Fruit fly (Drosophila melanogaster) whole organism, embryonic: ENCODE results near the gene mRpS31.

Source experiments
- CG10654 ChIP-seq: fragments of 200-800 bp; sonication (Bioruptor generic); optimal IDR thresholded peaks from 2 replicates; lab custom pipeline; 2016; ENCODE audit warnings: missing biosample characterization, missing genetic modification characterization
- CG11696 ChIP-seq: fragments of 200-800 bp; sonication (Bioruptor generic); IDR thresholded peaks from 2 replicates; pipeline ENCODE4 v1.3.6; 2022; ENCODE audit warnings: missing biosample characterization, missing genetic modification characterization
- CG14014 ChIP-seq: fragments of 200-800 bp; sonication (Bioruptor generic); IDR thresholded peaks from 2 replicates; pipeline ENCODE4 v1.3.6; 2022; ENCODE audit warnings: missing biosample characterization, missing genetic modification characterization
- CG15073 ChIP-seq: fragments of 200-800 bp; sonication (Bioruptor generic); optimal IDR thresholded peaks from 2 replicates; lab custom pipeline; 2016; ENCODE audit warnings: missing biosample characterization, missing genetic modification characterization
- CG15696 ChIP-seq: fragments of 200-800 bp; sonication (Bioruptor generic); optimal IDR thresholded peaks from 2 replicates; lab custom pipeline; 2019; ENCODE audit warnings: missing biosample characterization, mild to moderate bottlenecking, missing genetic modification characterization, moderate library complexity
- CG17612 ChIP-seq: fragments of 200-800 bp; sonication (Bioruptor generic); IDR thresholded peaks from 2 replicates; pipeline ENCODE4 v1.3.6; 2022; ENCODE audit warnings: missing biosample characterization, missing genetic modification characterization
- CG32532 ChIP-seq: fragments of 200-800 bp; sonication (Bioruptor generic); IDR thresholded peaks from 2 replicates; pipeline ENCODE4 v1.3.6; 2022; ENCODE audit warnings: missing biosample characterization, missing genetic modification characterization
- CG3726 ChIP-seq: fragments of 200-800 bp; sonication (Bioruptor generic); IDR thresholded peaks from 3 replicates; pipeline ENCODE4, ENCODE4 v1.3.6; 2022; ENCODE audit warnings: missing biosample characterization, missing genetic modification characterization
- CG3838 ChIP-seq: fragments of 200-800 bp; sonication (Bioruptor generic); optimal IDR thresholded peaks from 3 replicates; lab custom pipeline; 2016; ENCODE audit warnings: missing biosample characterization, missing genetic modification characterization
- CG4282 ChIP-seq: fragments of 200-800 bp; sonication (Bioruptor generic); optimal IDR thresholded peaks from 2 replicates; lab custom pipeline; 2016; ENCODE audit warnings: missing biosample characterization, missing genetic modification characterization
- CG4328 ChIP-seq: fragments of 200-800 bp; sonication (Bioruptor generic); optimal IDR thresholded peaks from 3 replicates; lab custom pipeline; 2017; ENCODE audit warnings: missing biosample characterization, missing genetic modification reagents, missing genetic modification characterization
- CG5180 ChIP-seq: fragments of 200-800 bp; sonication (Bioruptor generic); optimal IDR thresholded peaks from 3 replicates; lab custom pipeline; 2017; ENCODE audit warnings: missing biosample characterization, missing genetic modification characterization, mild to moderate bottlenecking, moderate library complexity, missing genetic modification reagents
- CG7271 ChIP-seq: fragments of 200-800 bp; sonication (Bioruptor generic); optimal IDR thresholded peaks from 2 replicates; lab custom pipeline; 2018; ENCODE audit warnings: missing biosample characterization, mild to moderate bottlenecking, missing genetic modification characterization, moderate library complexity
- CG9215 ChIP-seq: fragments of 200-800 bp; sonication (Bioruptor generic); IDR thresholded peaks from 2 replicates; pipeline ENCODE4 v1.3.6; 2022; ENCODE audit warnings: missing biosample characterization, missing genetic modification characterization
- CG9437 ChIP-seq: fragments of 200-800 bp; sonication (Bioruptor generic); optimal IDR thresholded peaks from 2 replicates; lab custom pipeline; 2018; ENCODE audit warnings: missing biosample characterization, mild to moderate bottlenecking, missing genetic modification characterization
- CG9727 ChIP-seq: fragments of 200-800 bp; sonication (Bioruptor generic); optimal IDR thresholded peaks from 3 replicates; lab custom pipeline; 2017; ENCODE audit warnings: missing biosample characterization, mild to moderate bottlenecking, missing genetic modification characterization
- Doc3 ChIP-seq: fragments of 200-800 bp; sonication (Bioruptor generic); IDR thresholded peaks from 3 replicates; pipeline ENCODE4 v1.3.6; 2022; ENCODE audit warnings: missing biosample characterization, missing genetic modification characterization; ENCODE audit not compliant: partially characterized antibody
- Fer2 ChIP-seq: fragments of 200-800 bp; sonication (Bioruptor generic); optimal IDR thresholded peaks from 2 replicates; lab custom pipeline; 2018; ENCODE audit warnings: missing biosample characterization, mild to moderate bottlenecking, missing genetic modification characterization, moderate library complexity
- HmgZ ChIP-seq: fragments of 200-800 bp; sonication (Bioruptor generic); optimal IDR thresholded peaks from 2 replicates; lab custom pipeline; 2018; ENCODE audit warnings: missing biosample characterization, mild to moderate bottlenecking, missing genetic modification characterization
- Hmr ChIP-seq: fragments of 200-800 bp; sonication (Bioruptor generic); optimal IDR thresholded peaks from 3 replicates; lab custom pipeline; 2017; ENCODE audit warnings: mild to moderate bottlenecking, missing biosample characterization, missing genetic modification reagents, missing genetic modification characterization
- Lpt ChIP-seq: fragments of >200 bp; optimal IDR thresholded peaks from 2 replicates; lab custom pipeline; 2018; ENCODE audit warnings: missing biosample characterization, missing genetic modification characterization
- NC2β ChIP-seq: fragments of 200-800 bp; sonication (Bioruptor generic); optimal IDR thresholded peaks from 2 replicates; lab custom pipeline; 2016; ENCODE audit warnings: missing biosample characterization, missing genetic modification characterization
- NfI ChIP-seq: fragments of 200-800 bp; sonication (Bioruptor generic); optimal IDR thresholded peaks from 3 replicates; lab custom pipeline; 2018; ENCODE audit warnings: missing biosample characterization, mild to moderate bottlenecking, missing genetic modification characterization, moderate library complexity
- Pdp1 ChIP-seq, 2 experiments: fragments of 200-800 bp; sonication (Bioruptor generic); optimal IDR thresholded peaks; 3 replicates each; lab custom pipeline; 2016; ENCODE audit warnings: missing biosample characterization in 2 of 2, missing genetic modification characterization in 2 of 2, mild to moderate bottlenecking in 1 of 2, moderate library complexity in 1 of 2
- Rfx ChIP-seq: fragments of 200-800 bp; sonication (Bioruptor generic); IDR thresholded peaks from 2 replicates; pipeline ENCODE4 v1.3.6; 2022; ENCODE audit warnings: missing biosample characterization, missing genetic modification characterization
- Trl ChIP-seq, 3 experiments: fragments of >200 bp in 2 of 3; fragments of 200-800 bp in 1 of 3; sonication (Bioruptor generic) in 1 of 3; optimal IDR thresholded peaks; 2 replicates in 1 of 3; 3 replicates in 2 of 3; lab custom pipeline; 2016 to 2017; ENCODE audit warnings: missing biosample characterization in 1 of 3, missing genetic modification characterization in 1 of 3
- ab ChIP-seq: fragments of 200-800 bp; sonication (Bioruptor generic); optimal IDR thresholded peaks from 2 replicates; lab custom pipeline; 2016; ENCODE audit warnings: missing biosample characterization, missing genetic modification characterization
- amos ChIP-seq: fragments of 200-800 bp; sonication (Bioruptor generic); IDR thresholded peaks from 2 replicates; pipeline ENCODE4 v1.3.6; 2022; ENCODE audit warnings: missing biosample characterization, missing genetic modification characterization; ENCODE audit not compliant: partially characterized antibody
- bsh ChIP-seq, 2 experiments: fragments of 200-800 bp; sonication (Bioruptor generic); optimal IDR thresholded peaks; 2 replicates each; lab custom pipeline; 2017 to 2018; ENCODE audit warnings: mild to moderate bottlenecking in 2 of 2, missing biosample characterization in 2 of 2, missing genetic modification characterization in 2 of 2, moderate library complexity in 1 of 2
- dmrt99B ChIP-seq: fragments of 200-800 bp; sonication (Bioruptor generic); optimal IDR thresholded peaks from 2 replicates; lab custom pipeline; 2018; ENCODE audit warnings: missing biosample characterization, mild to moderate bottlenecking, missing genetic modification characterization, moderate library complexity
- fru ChIP-seq: fragments of >200 bp; optimal IDR thresholded peaks from 2 replicates; lab custom pipeline; 2017
- ftz-f1 ChIP-seq: fragments of 200-800 bp; sonication (Bioruptor generic); optimal IDR thresholded peaks from 2 replicates; lab custom pipeline; 2016; ENCODE audit warnings: missing biosample characterization, missing genetic modification characterization
- grn ChIP-seq: fragments of 200-800 bp; sonication (Bioruptor generic); optimal IDR thresholded peaks from 3 replicates; lab custom pipeline; 2017; ENCODE audit warnings: missing biosample characterization, missing genetic modification characterization
- jigr1 ChIP-seq: fragments of 200-800 bp; sonication (Bioruptor generic); IDR thresholded peaks from 3 replicates; pipeline ENCODE4 v1.3.6; 2022; ENCODE audit warnings: missing biosample characterization, missing genetic modification characterization
- jing ChIP-seq: fragments of 200-800 bp; sonication (Bioruptor generic); optimal IDR thresholded peaks from 2 replicates; lab custom pipeline; 2018; ENCODE audit warnings: missing biosample characterization, mild to moderate bottlenecking, missing genetic modification characterization
- kah ChIP-seq: fragments of 200-800 bp; sonication (Bioruptor generic); optimal IDR thresholded peaks from 2 replicates; lab custom pipeline; 2018; ENCODE audit warnings: missing biosample characterization, mild to moderate bottlenecking, missing genetic modification characterization
- kay ChIP-seq: fragments of 200-800 bp; sonication (Bioruptor generic); optimal IDR thresholded peaks from 2 replicates; lab custom pipeline; 2016; ENCODE audit warnings: missing biosample characterization, missing genetic modification characterization
- lilli ChIP-seq: fragments of 200-800 bp; sonication (Bioruptor generic); optimal IDR thresholded peaks from 3 replicates; lab custom pipeline; 2016; ENCODE audit warnings: missing biosample characterization, missing genetic modification characterization
- p53 ChIP-seq: fragments of 200-800 bp; sonication (Bioruptor generic); optimal IDR thresholded peaks from 2 replicates; lab custom pipeline; 2016; ENCODE audit warnings: missing biosample characterization, missing genetic modification characterization
- rib ChIP-seq: fragments of 200-800 bp; sonication (Bioruptor generic); IDR thresholded peaks from 2 replicates; pipeline ENCODE4 v1.3.6; 2022; ENCODE audit warnings: missing biosample characterization, missing genetic modification characterization
- sc ChIP-seq, 3 experiments: fragments of >200 bp in 2 of 3; fragments of 200-800 bp in 1 of 3; sonication (Bioruptor generic) in 1 of 3; optimal IDR thresholded peaks; 2 replicates in 2 of 3; 3 replicates in 1 of 3; lab custom pipeline; 2017; ENCODE audit warnings: mild to moderate bottlenecking in 1 of 3, missing biosample characterization in 1 of 3, missing genetic modification characterization in 1 of 3, missing genetic modification reagents in 1 of 3
- sr ChIP-seq: fragments of 200-800 bp; sonication (Bioruptor generic); IDR thresholded peaks from 3 replicates; pipeline ENCODE4 v1.3.6; 2022; ENCODE audit warnings: missing biosample characterization, missing genetic modification characterization
- stc ChIP-seq: fragments of 200-800 bp; sonication (Bioruptor generic); IDR thresholded peaks from 2 replicates; pipeline ENCODE4 v1.3.6; 2022; ENCODE audit warnings: missing biosample characterization, missing genetic modification characterization
- tin ChIP-seq: fragments of 200-800 bp; sonication (Bioruptor generic); optimal IDR thresholded peaks from 3 replicates; lab custom pipeline; 2016; ENCODE audit warnings: missing biosample characterization, missing genetic modification characterization
- tio ChIP-seq: fragments of 200-800 bp; sonication (Bioruptor generic); optimal IDR thresholded peaks from 2 replicates; lab custom pipeline; 2017; ENCODE audit warnings: missing biosample characterization, missing genetic modification characterization, inconsistent platforms
- twi ChIP-seq: fragments of 200-800 bp; optimal IDR thresholded peaks from 2 replicates; lab custom pipeline; 2019; ENCODE audit warnings: missing biosample characterization, mild to moderate bottlenecking, missing genetic modification characterization, moderate library complexity
- vvl ChIP-seq: fragments of 200-800 bp; sonication (Bioruptor generic); IDR thresholded peaks from 2 replicates; pipeline ENCODE4 v1.3.6; 2022; ENCODE audit warnings: missing biosample characterization, missing genetic modification characterization
- zen ChIP-seq: fragments of 200-800 bp; sonication (Bioruptor generic); optimal IDR thresholded peaks from 3 replicates; lab custom pipeline; 2018; ENCODE audit warnings: missing biosample characterization, mild to moderate bottlenecking, missing genetic modification characterization, moderate library complexity
- zen2 ChIP-seq: fragments of 200-800 bp; sonication (Bioruptor generic); IDR thresholded peaks from 3 replicates; pipeline ENCODE4 v1.3.6; 2022; ENCODE audit warnings: missing biosample characterization, missing genetic modification characterization; ENCODE audit not compliant: partially characterized antibody

mRpS31 gene

DNA sequence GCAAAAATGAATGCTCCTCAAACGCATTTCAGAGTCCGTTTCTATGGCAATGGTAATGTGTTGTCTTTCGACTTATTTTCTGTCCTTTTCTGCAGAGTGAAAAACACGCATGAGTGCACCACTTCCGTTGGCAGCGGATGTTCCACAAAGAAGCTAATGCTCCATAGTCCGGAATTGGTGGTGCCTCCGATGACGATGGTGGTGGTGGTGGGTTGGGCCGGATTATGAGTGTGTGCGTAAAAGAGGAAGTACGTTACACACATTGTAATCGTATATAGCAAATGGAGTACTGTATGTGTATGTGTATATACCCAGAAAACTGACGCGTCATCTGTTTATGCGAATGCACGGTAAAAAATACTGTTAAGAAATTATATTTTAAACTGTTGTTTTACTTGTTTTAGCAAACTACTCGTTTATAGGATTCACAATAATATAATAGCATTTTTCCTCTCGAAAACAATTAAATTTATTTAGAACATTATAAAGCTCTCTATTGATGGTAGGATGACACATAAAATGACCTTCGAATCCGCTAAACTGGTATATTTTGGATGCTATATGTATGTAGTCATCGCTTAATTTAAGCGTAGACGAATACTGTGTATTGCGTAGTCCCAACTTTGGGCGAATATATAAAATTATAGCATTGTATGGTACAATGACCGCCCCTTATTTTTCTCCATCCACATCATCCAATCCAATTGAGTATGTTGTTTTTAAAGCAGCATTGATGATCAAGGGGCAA lies 40.3 kb downstream of the mRpS31 start (continued):
- TF ChIP-seq jing (GFP tag; lab: Kevin White, UChicago) (peak; percentile 1), vvl (GFP tag; lab: Robert Waterston, UW) (peak; percentile 47), CG15073 (GFP tag; lab: Kevin White, UChicago) (no peak), CG9215 (GFP tag; lab: Robert Waterston, UW) (no peak), Fer2 (tag; lab: Kevin White, UChicago) (no peak), kay (GFP tag; lab: Kevin White, UChicago) (peak; percentile 69), Rfx (GFP tag; lab: Robert Waterston, UW) (peak; percentile 66), zen (tag; lab: Kevin White, UChicago) (no peak), fru (lab: Kevin White, UChicago) (no peak), sc (optimal IDR thresholded peaks at IDR 0.05; lab: Kevin White, UChicago) (no peak), sc (GFP tag; optimal IDR thresholded peaks at IDR 0.05; lab: Kevin White, UChicago) (no peak), tin (GFP tag; lab: Kevin White, UChicago) (peak; percentile 9), CG14014 (peak; percentile 65), CG10654 (GFP tag; lab: Kevin White, UChicago) (no peak), CG3838 (GFP tag; lab: Kevin White, UChicago) (no peak), zen2 (GFP tag; lab: Robert Waterston, UW) (no peak), dmrt99B (tag; lab: Kevin White, UChicago) (peak; percentile 68), stc (GFP tag; lab: Robert Waterston, UW) (peak; percentile 72), sr (GFP tag; lab: Robert Waterston, UW) (no peak), CG7271 (no peak), NC2β (GFP tag; lab: Kevin White, UChicago) (no peak), tio (GFP tag; lab: Kevin White, UChicago) (peak; percentile 64), CG4282 (no peak), lilli (no peak), CG11696 (GFP tag; lab: Robert Waterston, UW) (peak; percentile 42; the same call in 1 of the 2 replicates), amos (GFP tag; lab: Robert Waterston, UW) (no peak), jigr1 (GFP tag; lab: Robert Waterston, UW) (no peak), grn (peak; percentile 2), Hmr (GFP tag; lab: Kevin White, UChicago) (peak; percentile 59), Trl (optimal IDR thresholded peaks at IDR 0.05; lab: Kevin White, UChicago) (no peak), Trl (GFP tag; optimal IDR thresholded peaks at IDR 0.05; lab: Kevin White, UChicago) (no peak), CG17612 (no peak), Lpt (GFP tag; lab: Kevin White, UChicago) (no peak), CG15696 (tag; lab: Kevin White, UChicago) (no peak), ab (GFP tag; lab: Kevin White, UChicago) (no peak), CG32532 (GFP tag; lab: Robert Waterston, UW) (peak; percentile 71), HmgZ (tag; lab: Kevin White, UChicago) (no peak), Pdp1 (GFP tag; optimal IDR thresholded peaks at IDR 0.05; lab: Kevin White, UChicago) (peak in 1 of 2 experiments; percentile 14), rib (no peak), CG9437 (GFP tag; lab: Kevin White, UChicago) (no peak), CG3726 (no peak), ftz-f1 (GFP tag; lab: Kevin White, UChicago) (no peak), kah (GFP tag; lab: Kevin White, UChicago) (no peak), CG9727 (GFP tag; lab: Kevin White, UChicago) (no peak), bsh (GFP tag; optimal IDR thresholded peaks at IDR 0.05; lab: Kevin White, UChicago) (peak in 1 of 2 experiments; percentile 66), Doc3 (GFP tag; lab: Robert Waterston, UW) (no peak), NfI (GFP tag; lab: Kevin White, UChicago) (no peak), CG4328 (GFP tag; lab: Kevin White, UChicago) (no peak), twi (tag; lab: Kevin White, UChicago) (no peak), CG5180 (GFP tag; lab: Kevin White, UChicago) (no peak), p53 (no peak)
